Worm (Caenorhabditis elegans) whole organism, L4 larva: ENCODE measurements around the gene sucg-1.

Source experiments
- ceh-82 ChIP-seq: sonication (generic microtip); optimal IDR thresholded peaks from 2 replicates; lab custom pipeline; 2017; ENCODE audit warnings: missing biosample characterization, missing genetic modification characterization
- daf-12 ChIP-seq: fragments of 150-350 bp; optimal IDR thresholded peaks from 2 replicates; lab custom pipeline; 2014; ENCODE audit warnings: missing biosample characterization, missing genetic modification reagents, missing genetic modification characterization
- php-3 ChIP-seq: fragments of 200-800 bp; sonication (Bioruptor generic); IDR thresholded peaks from 2 replicates; pipeline ENCODE4 v1.3.6; 2022; ENCODE audit warnings: missing genetic modification reagents, missing genetic modification characterization, missing compliant biosample characterization
- snpc-4 ChIP-seq: fragments of 150-350 bp; optimal IDR thresholded peaks from 2 replicates; lab custom pipeline; 2014; ENCODE audit warnings: missing biosample characterization, missing genetic modification characterization
- zfp-2 ChIP-seq: sonication (generic microtip); optimal IDR thresholded peaks from 2 replicates; lab custom pipeline; 2016; ENCODE audit warnings: mild to moderate bottlenecking, missing genetic modification characterization, missing compliant biosample characterization

DNA sequence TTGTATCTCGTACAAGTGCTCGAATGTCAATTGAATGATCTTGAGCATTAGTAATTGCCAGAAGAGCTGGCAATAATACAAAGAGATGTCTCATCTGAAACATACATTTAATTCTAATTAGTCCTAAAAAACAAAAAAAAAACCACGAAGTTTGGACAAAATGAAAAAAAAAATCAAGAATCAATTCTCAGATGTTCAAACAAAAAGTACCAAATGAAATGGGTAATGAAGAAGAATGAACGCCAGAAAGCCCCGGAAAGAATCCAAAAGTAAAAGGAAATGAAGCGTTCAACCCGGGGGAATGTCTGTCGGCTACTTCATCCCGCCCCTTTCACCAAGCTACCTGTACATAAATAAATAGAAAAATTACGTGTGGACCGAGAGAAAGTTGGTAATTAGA, 10.8 kb upstream of the sucg-1 start, which contains the start of gene F33D4.6:
- TF ChIP-seq snpc-4 (no peak), zfp-2 (tag; lab: Kevin White, UChicago) (no peak), daf-12 (tag; lab: Kevin White, UChicago) (no peak), php-3 (GFP tag; lab: Robert Waterston, UW) (no peak), ceh-82 (tag; lab: Kevin White, UChicago) (no peak)
